Fruit fly (Drosophila melanogaster): ENCODE measurements around the gene Adgf-A.
A peak's percentile ranks its signal among the peaks of the same experiment; 100 is the strongest.

The Adgf-A gene

dm6 chr3L:17802107-17802506 lies 38.1 kb upstream of the Adgf-A start, which contains the start of gene NUCB1 (continued):
- TF ChIP-seq Nf-YC (tag; optimal IDR thresholded peaks at IDR 0.05) (no peak), Kr (GFP tag; optimal IDR thresholded peaks at IDR 0.05) (no peak), CG10543 (GFP tag; optimal IDR thresholded peaks at IDR 0.05) (no peak), Hand (GFP tag; optimal IDR thresholded peaks at IDR 0.05) (no peak), pnt (GFP tag; optimal IDR thresholded peaks at IDR 0.05) (no peak), Fer3 (tag; optimal IDR thresholded peaks at IDR 0.05) (no peak), CG18764 (GFP tag; optimal IDR thresholded peaks at IDR 0.05) (no peak), Optix (GFP tag; IDR thresholded peaks at IDR 0.05) (no peak), CG34376 (GFP tag; optimal IDR thresholded peaks at IDR 0.05) (no peak), HHEX (GFP tag; optimal IDR thresholded peaks at IDR 0.05) (peak; percentile 48), CG15696 (tag; optimal IDR thresholded peaks at IDR 0.05) (peak; percentile 0), sqz (GFP tag; optimal IDR thresholded peaks at IDR 0.05) (no peak), CG14860 (GFP tag; IDR thresholded peaks at IDR 0.05; ENCODE audit: partially characterized antibody) (no peak), CG1233 (GFP tag; optimal IDR thresholded peaks at IDR 0.05) (peak; percentile 8), Nf-YA (GFP tag; IDR thresholded peaks at IDR 0.05) (no peak), eyg (GFP tag; optimal IDR thresholded peaks at IDR 0.05) (no peak), tgo (GFP tag; IDR thresholded peaks at IDR 0.05) (no peak), Oaz (GFP tag; IDR thresholded peaks at IDR 0.05) (no peak), Doc3 (GFP tag; IDR thresholded peaks at IDR 0.05; ENCODE audit: partially characterized antibody) (no peak), CG15479 (GFP tag; optimal IDR thresholded peaks at IDR 0.05) (peak; percentile 71), Scr (GFP tag; IDR thresholded peaks at IDR 0.05; ENCODE audit: partially characterized antibody) (0 out of 2 replicates have a peak, but pooled peaks have one; percentile 2), CG5245 (GFP tag; optimal IDR thresholded peaks at IDR 0.05) (no peak), CG7271 (tag; optimal IDR thresholded peaks at IDR 0.05) (peak; percentile 26), twi (tag; optimal IDR thresholded peaks at IDR 0.05) (peak; percentile 27), inv (GFP tag; IDR thresholded peaks at IDR 0.05; ENCODE audit: partially characterized antibody) (no peak), CG2116 (GFP tag; optimal IDR thresholded peaks at IDR 0.05) (peak; percentile 56), CG17328 (GFP tag; IDR thresholded peaks at IDR 0.05) (peak; percentile 37; the same call in 1 of the 2 replicates), fd64A (GFP tag; optimal IDR thresholded peaks at IDR 0.05) (no peak), CG8290 (GFP tag; optimal IDR thresholded peaks at IDR 0.05) (peak; percentile 20), CG8290 (tag; optimal IDR thresholded peaks at IDR 0.05) (peak in 1 of 2 experiments; percentile 89), unc-4 (GFP tag; IDR thresholded peaks at IDR 0.05; ENCODE audit: partially characterized antibody) (peak; percentile 26; the same call in 1 of the 2 replicates), sima (GFP tag; optimal IDR thresholded peaks at IDR 0.05) (no peak), Hr51 (GFP tag; optimal IDR thresholded peaks at IDR 0.05) (peak in 1 of 2 experiments; percentile 22), CG4360 (GFP tag; IDR thresholded peaks at IDR 0.05) (no peak), exex (tag; optimal IDR thresholded peaks at IDR 0.05) (no peak), tx (GFP tag; optimal IDR thresholded peaks at IDR 0.05) (peak; percentile 15), CG15269 (tag; optimal IDR thresholded peaks at IDR 0.05) (no peak), Jarid2 (GFP tag; optimal IDR thresholded peaks at IDR 0.05) (peak; percentile 69), TFAM (GFP tag; optimal IDR thresholded peaks at IDR 0.05) (no peak), gem (tag; optimal IDR thresholded peaks at IDR 0.05) (no peak), da (GFP tag; optimal IDR thresholded peaks at IDR 0.05) (no peak), zen2 (GFP tag; IDR thresholded peaks at IDR 0.05; ENCODE audit: partially characterized antibody) (no peak), CG16779 (GFP tag; IDR thresholded peaks at IDR 0.05) (0 out of 2 replicates have a peak, but pooled peaks have one; percentile 22), CG1792 (GFP tag; optimal IDR thresholded peaks at IDR 0.05) (no peak), unpg (GFP tag; optimal IDR thresholded peaks at IDR 0.05) (no peak), CG6813 (GFP tag; optimal IDR thresholded peaks at IDR 0.05) (peak; percentile 16), lbe (GFP tag; optimal IDR thresholded peaks at IDR 0.05) (no peak), sr (GFP tag; IDR thresholded peaks at IDR 0.05) (no peak), Ptx1 (GFP tag; IDR thresholded peaks at IDR 0.05) (peak; percentile 38), CG31388 (GFP tag; optimal IDR thresholded peaks at IDR 0.05) (no peak)

All from whole organism, embryonic.